Fruit fly (Drosophila melanogaster) whole organism, adult: ENCODE results near the gene CG14646.

Experiments used
- CG11617 ChIP-seq: fragments of 200-800 bp; sonication (Bioruptor generic); optimal IDR thresholded peaks from 2 replicates; lab custom pipeline; 2017; ENCODE audit warnings: mild to moderate bottlenecking, missing biosample characterization, missing genetic modification reagents, missing genetic modification characterization
- CG12768 ChIP-seq: fragments of 200-800 bp; sonication (Bioruptor generic); optimal IDR thresholded peaks from 2 replicates; lab custom pipeline; 2017; ENCODE audit warnings: missing biosample characterization, missing genetic modification characterization, mild to moderate bottlenecking, moderate library complexity, missing genetic modification reagents
- CG14711 ChIP-seq: fragments of 200-800 bp; sonication (Bioruptor generic); optimal IDR thresholded peaks from 2 replicates; lab custom pipeline; 2018; ENCODE audit warnings: missing biosample characterization, mild to moderate bottlenecking, missing genetic modification characterization, moderate library complexity
- CG1620 ChIP-seq: fragments of 200-800 bp; sonication (Bioruptor generic); optimal IDR thresholded peaks from 2 replicates; lab custom pipeline; 2016; ENCODE audit warnings: missing biosample characterization, missing genetic modification characterization
- CG33017 ChIP-seq: fragments of 200-800 bp; sonication (Bioruptor generic); optimal IDR thresholded peaks from 2 replicates; lab custom pipeline; 2018; ENCODE audit warnings: missing biosample characterization, mild to moderate bottlenecking, missing genetic modification characterization, moderate library complexity
- CG5204 ChIP-seq: fragments of 200-800 bp; sonication (Bioruptor generic); optimal IDR thresholded peaks from 2 replicates; lab custom pipeline; 2016; ENCODE audit warnings: missing biosample characterization, missing genetic modification characterization
- CG7045 ChIP-seq: fragments of 200-800 bp; sonication (Bioruptor generic); optimal IDR thresholded peaks from 2 replicates; lab custom pipeline; 2017; ENCODE audit warnings: missing biosample characterization, mild to moderate bottlenecking, missing genetic modification characterization
- CG7101 ChIP-seq: fragments of 200-800 bp; sonication (Bioruptor generic); optimal IDR thresholded peaks from 2 replicates; lab custom pipeline; 2018; ENCODE audit warnings: missing biosample characterization, mild to moderate bottlenecking, missing genetic modification characterization, moderate library complexity
- Clk ChIP-seq: fragments of 200-800 bp; sonication (Bioruptor generic); optimal IDR thresholded peaks from 2 replicates; lab custom pipeline; 2017; ENCODE audit warnings: missing biosample characterization, missing genetic modification characterization
- Crg-1 ChIP-seq: fragments of 200-800 bp; sonication (Bioruptor generic); optimal IDR thresholded peaks from 2 replicates; lab custom pipeline; 2016; ENCODE audit warnings: missing biosample characterization, missing genetic modification characterization
- Hr96 ChIP-seq: fragments of 200-800 bp; sonication (Bioruptor generic); optimal IDR thresholded peaks from 2 replicates; lab custom pipeline; 2016; ENCODE audit warnings: missing biosample characterization, missing genetic modification characterization
- Mnt ChIP-seq: fragments of 200-800 bp; sonication (Bioruptor generic); optimal IDR thresholded peaks from 2 replicates; lab custom pipeline; 2016; ENCODE audit warnings: missing biosample characterization, mild to moderate bottlenecking, missing genetic modification characterization
- bab1 ChIP-seq: fragments of 200-800 bp; sonication (Bioruptor generic); optimal IDR thresholded peaks from 3 replicates; lab custom pipeline; 2019; ENCODE audit warnings: missing biosample characterization, mild to moderate bottlenecking, missing genetic modification characterization, moderate library complexity
- cic ChIP-seq: fragments of 200-800 bp; sonication (Bioruptor generic); optimal IDR thresholded peaks from 2 replicates; lab custom pipeline; 2017; ENCODE audit warnings: missing biosample characterization, mild to moderate bottlenecking, missing genetic modification characterization, moderate library complexity
- cnc ChIP-seq, 2 experiments: fragments of >200 bp; optimal IDR thresholded peaks; 2 replicates each; lab custom pipeline; 2017
- kay ChIP-seq: fragments of 200-800 bp; sonication (Bioruptor generic); peaks from one replicate; lab custom pipeline; 2016; ENCODE audit warnings: missing biosample characterization, missing genetic modification characterization, borderline replicate concordance
- ovo ChIP-seq: fragments of 200-800 bp; sonication (Bioruptor generic); optimal IDR thresholded peaks from 2 replicates; lab custom pipeline; 2016; ENCODE audit warnings: missing biosample characterization, missing genetic modification characterization
- pad ChIP-seq: fragments of 200-800 bp; sonication (Bioruptor generic); optimal IDR thresholded peaks from 3 replicates; lab custom pipeline; 2017; ENCODE audit warnings: missing biosample characterization, missing genetic modification characterization, mild to moderate bottlenecking, moderate library complexity, missing genetic modification reagents
- tj ChIP-seq: fragments of 200-800 bp; sonication (Bioruptor generic); optimal IDR thresholded peaks from 3 replicates; lab custom pipeline; 2017; ENCODE audit warnings: missing biosample characterization, mild to moderate bottlenecking, missing genetic modification characterization, moderate library complexity
- toe ChIP-seq: fragments of 200-800 bp; sonication (Bioruptor generic); optimal IDR thresholded peaks from 2 replicates; lab custom pipeline; 2016; ENCODE audit warnings: missing biosample characterization, missing genetic modification characterization

CG14646 gene

DNA sequence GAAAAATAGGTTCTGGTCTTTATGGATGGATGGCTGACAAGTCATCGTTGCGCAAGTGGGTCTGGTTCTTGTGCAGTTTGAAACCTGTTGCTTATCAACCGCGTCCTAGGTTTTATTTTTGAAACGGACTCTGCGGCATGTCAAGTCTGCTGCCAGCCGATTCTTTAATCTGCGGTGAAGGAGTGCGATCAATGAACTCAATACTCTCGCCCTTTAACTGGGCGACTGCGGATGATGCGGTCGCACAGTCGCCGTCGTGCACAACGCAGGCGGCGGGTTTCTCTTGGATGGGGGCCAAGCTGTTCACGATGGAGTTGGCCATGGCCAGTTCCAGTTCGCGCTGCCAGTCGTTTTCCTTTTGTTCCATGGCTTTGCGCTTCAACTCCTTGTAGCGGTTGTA is 17.2 kb downstream of the CG14646 start:
- no peak for TF ChIP-seq CG7101 (tag; lab: Kevin White, UChicago)
- TF ChIP-seq CG11617: no peak
- no peak for TF ChIP-seq CG33017 (tag; lab: Kevin White, UChicago)

DNA sequence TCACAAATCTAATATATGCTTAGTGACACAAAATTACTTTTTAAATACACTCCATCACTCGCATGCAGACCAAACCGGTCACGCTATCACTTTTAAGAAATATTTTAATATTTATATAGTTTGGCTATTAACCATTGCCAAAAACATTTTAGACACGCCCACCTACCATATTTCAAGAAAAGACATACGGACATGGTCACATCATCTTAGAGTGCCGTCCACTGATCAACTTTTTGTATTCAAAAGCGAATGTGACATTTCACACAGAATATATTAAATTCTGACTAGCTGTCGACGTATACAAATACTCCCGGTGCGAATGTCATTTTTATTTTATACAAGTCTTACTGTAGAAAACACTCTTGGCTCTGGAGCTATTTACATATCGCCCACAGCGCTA is 26.0 kb downstream of the CG14646 start, which contains the start of gene CG31528:
TSS of gene CG31528 (plus strand) at position 301 of the 400 bp plus-strand sequence.
- TF ChIP-seq Mnt (no peak), bab1 (GFP tag; lab: Kevin White, UChicago) (no peak), cnc (optimal IDR thresholded peaks at IDR 0.05; lab: Kevin White, UChicago) (no peak), CG7101 (tag; lab: Kevin White, UChicago) (no peak), Crg-1 (GFP tag; lab: Kevin White, UChicago) (no peak), Hr96 (GFP tag; lab: Kevin White, UChicago) (no peak), CG7045 (GFP tag; lab: Kevin White, UChicago) (no peak), CG1620 (GFP tag; lab: Kevin White, UChicago) (no peak), CG11617 (no peak), CG5204 (GFP tag; lab: Kevin White, UChicago) (no peak), CG12768 (no peak), cic (GFP tag; lab: Kevin White, UChicago) (no peak), Clk (no peak), CG33017 (tag; lab: Kevin White, UChicago) (no peak), toe (no peak), ovo (GFP tag; lab: Kevin White, UChicago) (no peak), tj (GFP tag; lab: Kevin White, UChicago) (no peak), pad (no peak), kay (GFP tag; lab: Kevin White, UChicago) (no peak)

DNA sequence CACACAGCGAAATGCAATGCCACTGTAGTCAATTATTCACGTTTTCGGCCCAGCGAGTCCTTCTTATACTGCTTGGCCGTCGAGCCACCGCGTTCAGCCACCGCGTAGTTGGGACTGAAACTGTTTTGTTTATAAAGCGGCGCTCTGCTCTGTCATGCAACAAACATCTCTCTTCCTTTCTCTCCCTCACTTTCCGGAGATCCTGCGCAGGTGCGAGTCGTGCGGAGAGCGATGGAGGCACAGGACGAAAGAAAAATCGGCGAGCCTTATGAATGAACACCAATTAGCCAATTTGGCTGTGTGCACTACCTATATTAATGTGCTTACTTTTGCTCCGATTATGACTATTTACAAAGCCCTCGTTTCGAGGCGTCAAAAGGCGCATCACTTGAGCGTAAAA is 29.3 kb downstream of the CG14646 start, which contains the start of gene CG32944:
TSS of gene CG32944 (minus strand) at position 97 of the 400 bp plus-strand sequence.
- no peak for TF ChIP-seq CG14711 (tag; lab: Kevin White, UChicago)
- TF ChIP-seq CG5204 (GFP tag; lab: Kevin White, UChicago): no peak

DNA sequence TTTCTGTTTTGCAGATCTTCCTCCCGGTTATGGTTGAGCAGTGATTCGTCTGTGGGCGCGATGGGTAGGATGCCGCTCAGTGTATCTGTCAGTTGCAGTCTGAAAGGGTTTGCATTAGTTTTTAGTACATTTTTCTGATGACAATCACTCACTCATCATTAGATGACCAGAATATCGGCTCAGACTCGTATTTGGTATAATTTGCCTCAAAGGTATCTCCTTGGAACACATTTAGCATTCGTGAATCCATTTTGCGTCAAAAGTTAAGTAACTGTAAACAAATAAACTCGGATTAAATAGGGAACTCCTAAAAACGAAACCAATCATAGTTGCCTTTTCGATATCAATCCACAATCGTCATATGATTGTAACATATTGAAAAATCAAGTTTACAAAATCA is 36.6 kb downstream of the CG14646 start, which contains the start of gene CG31525:
TSS of gene CG31525 (plus strand) at position 301 of the 400 bp plus-strand sequence.
- no peak for TF ChIP-seq kay (GFP tag; lab: Kevin White, UChicago)
- TF ChIP-seq CG5204 (GFP tag; lab: Kevin White, UChicago): no peak
- TF ChIP-seq CG7045 (GFP tag; lab: Kevin White, UChicago): no peak
- TF ChIP-seq Hr96 (GFP tag; lab: Kevin White, UChicago): no peak
- TF ChIP-seq pad: no peak
- no peak for TF ChIP-seq ovo (GFP tag; lab: Kevin White, UChicago)
- TF ChIP-seq Crg-1 (GFP tag; lab: Kevin White, UChicago): no peak
- no peak for TF ChIP-seq bab1 (GFP tag; lab: Kevin White, UChicago)
- TF ChIP-seq CG1620 (GFP tag; lab: Kevin White, UChicago): no peak
- TF ChIP-seq toe: no peak
- no peak for TF ChIP-seq CG12768
- TF ChIP-seq CG33017 (tag; lab: Kevin White, UChicago): no peak
- no peak for TF ChIP-seq cic (GFP tag; lab: Kevin White, UChicago)
- no peak for TF ChIP-seq CG7101 (tag; lab: Kevin White, UChicago)

DNA sequence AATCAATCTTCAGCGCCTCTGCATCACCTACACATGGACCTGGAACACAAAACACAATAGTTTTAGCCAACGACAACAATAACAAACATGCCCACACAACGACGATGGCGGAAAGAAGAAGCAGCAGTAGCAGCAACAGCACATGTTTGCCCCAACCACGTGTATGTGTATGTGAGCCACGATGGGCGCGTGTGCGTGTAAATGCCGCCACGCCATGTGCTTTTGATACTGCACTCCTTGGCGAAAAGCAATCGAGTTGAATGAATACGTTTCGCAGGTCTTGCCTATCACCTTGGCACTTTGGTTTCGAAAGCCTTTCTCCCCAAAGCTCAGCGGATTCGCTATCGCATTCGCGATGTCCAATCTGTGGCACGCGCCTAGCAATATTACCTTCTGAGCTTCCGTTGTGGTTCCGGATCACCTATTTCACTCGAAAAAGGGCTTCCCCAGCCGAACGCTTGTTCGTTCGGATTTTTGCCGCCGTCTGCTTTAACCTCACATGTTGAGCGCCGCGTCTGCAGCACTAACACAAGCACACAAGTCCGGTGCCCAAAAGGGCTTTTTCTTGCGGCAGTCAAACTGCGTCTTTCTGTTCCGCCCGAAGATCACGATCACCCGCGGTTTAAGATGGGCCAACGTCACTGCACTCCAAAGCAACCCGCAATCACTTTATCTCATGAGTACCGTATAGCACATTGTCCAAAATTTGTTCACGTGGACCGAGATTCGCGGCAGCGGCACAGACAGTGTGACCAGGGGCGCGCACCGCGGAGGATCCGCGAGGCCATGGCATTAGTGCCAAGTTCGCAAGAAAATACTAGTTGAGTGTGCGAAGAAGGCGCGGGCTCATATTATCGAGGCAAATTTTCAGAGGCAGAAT is 38.7 kb downstream of the CG14646 start, which contains the start of gene srl:
TSS of gene srl (minus strand) at position 751 of the 880 bp plus-strand sequence.
- TF ChIP-seq toe: no peak
- TF ChIP-seq pad: no peak
- no peak for TF ChIP-seq CG14711 (tag; lab: Kevin White, UChicago)
- TF ChIP-seq Mnt: peak; percentile 97
- peak; percentile 61 for TF ChIP-seq bab1 (GFP tag; lab: Kevin White, UChicago)
- TF ChIP-seq Hr96 (GFP tag; lab: Kevin White, UChicago): no peak
- TF ChIP-seq Clk: no peak
- peak; percentile 63 for TF ChIP-seq cic (GFP tag; lab: Kevin White, UChicago)
- TF ChIP-seq tj (GFP tag; lab: Kevin White, UChicago): peak; percentile 66
- TF ChIP-seq cnc (optimal IDR thresholded peaks at IDR 0.05; lab: Kevin White, UChicago): no peak
- no peak for TF ChIP-seq CG5204 (GFP tag; lab: Kevin White, UChicago)
- no peak for TF ChIP-seq Crg-1 (GFP tag; lab: Kevin White, UChicago)
- TF ChIP-seq CG12768: no peak
- no peak for TF ChIP-seq CG33017 (tag; lab: Kevin White, UChicago)
- no peak for TF ChIP-seq ovo (GFP tag; lab: Kevin White, UChicago)
- no peak for TF ChIP-seq kay (GFP tag; lab: Kevin White, UChicago)
- no peak for TF ChIP-seq CG7101 (tag; lab: Kevin White, UChicago)
- TF ChIP-seq CG1620 (GFP tag; lab: Kevin White, UChicago): no peak
- no peak for TF ChIP-seq CG7045 (GFP tag; lab: Kevin White, UChicago)
- TF ChIP-seq CG11617: peak; percentile 17

DNA sequence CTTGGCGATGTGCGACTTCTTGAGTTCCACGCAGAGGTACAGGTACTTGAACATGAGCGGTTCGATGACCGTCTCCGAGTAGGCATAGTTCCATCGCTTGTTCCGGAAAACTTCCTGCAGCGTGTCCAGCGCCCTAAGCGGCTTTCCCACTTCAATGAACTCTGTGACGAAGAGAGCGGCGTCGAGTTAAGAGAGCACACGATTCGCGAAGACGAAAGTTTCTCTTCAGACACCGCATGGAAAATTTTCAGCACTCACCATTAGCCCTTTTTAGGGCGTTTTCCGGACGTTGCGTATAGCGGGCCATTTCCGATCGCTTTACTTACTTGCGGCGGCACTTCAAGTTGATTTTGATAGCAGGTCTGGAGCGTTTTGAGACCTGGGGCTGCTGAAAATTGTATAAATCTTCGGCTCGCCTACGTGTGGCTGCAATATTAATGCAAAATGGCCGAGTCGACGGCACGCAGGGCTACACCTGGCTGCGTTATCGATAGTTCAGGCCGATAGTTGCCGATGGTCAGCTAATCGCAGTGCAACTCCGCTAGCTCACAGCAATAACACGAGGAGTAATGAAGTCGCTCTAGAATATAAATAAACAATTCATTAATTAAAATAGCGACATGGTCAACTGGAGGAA is 43.4 kb downstream of the CG14646 start, which contains the start of the genes eIF3a and CG1074:
TSS of gene eIF3a (minus strand) at position 455 of the 637 bp plus-strand sequence.
TSS of gene CG1074 (plus strand) at position 525 of the 637 bp plus-strand sequence.
- TF ChIP-seq cnc (optimal IDR thresholded peaks at IDR 0.05; lab: Kevin White, UChicago): no peak
- TF ChIP-seq CG5204 (GFP tag; lab: Kevin White, UChicago): no peak
- peak; percentile 71 for TF ChIP-seq tj (GFP tag; lab: Kevin White, UChicago)
- TF ChIP-seq CG1620 (GFP tag; lab: Kevin White, UChicago): peak; percentile 82
- TF ChIP-seq CG7101 (tag; lab: Kevin White, UChicago): peak; percentile 82
- peak; percentile 84 for TF ChIP-seq bab1 (GFP tag; lab: Kevin White, UChicago)
- no peak for TF ChIP-seq toe
- TF ChIP-seq CG14711 (tag; lab: Kevin White, UChicago): peak; percentile 63
- TF ChIP-seq ovo (GFP tag; lab: Kevin White, UChicago): peak; percentile 40
- peak; percentile 38 for TF ChIP-seq cic (GFP tag; lab: Kevin White, UChicago)
- TF ChIP-seq Hr96 (GFP tag; lab: Kevin White, UChicago): no peak
- peak; percentile 66 for TF ChIP-seq pad
- peak; percentile 96 for TF ChIP-seq Mnt
- TF ChIP-seq CG11617: peak; percentile 84
- TF ChIP-seq Crg-1 (GFP tag; lab: Kevin White, UChicago): peak; percentile 64
- peak; percentile 70 for TF ChIP-seq CG12768
- peak; percentile 27 for TF ChIP-seq CG33017 (tag; lab: Kevin White, UChicago)
- TF ChIP-seq Clk: peak; percentile 57
- peak; percentile 61 for TF ChIP-seq CG7045 (GFP tag; lab: Kevin White, UChicago)
- no peak for TF ChIP-seq kay (GFP tag; lab: Kevin White, UChicago)
